Fruit fly (Drosophila melanogaster) whole organism, prepupa: Measurements from ENCODE around the gene brat.

ENCODE experiments used
- CG10631 ChIP-seq: fragments of 200-800 bp; sonication (Bioruptor generic); optimal IDR thresholded peaks from 2 replicates; lab custom pipeline; 2016; ENCODE audit warnings: missing biosample characterization, missing genetic modification characterization
- CG1621 ChIP-seq: fragments of 200-800 bp; sonication (Bioruptor generic); optimal IDR thresholded peaks from 3 replicates; lab custom pipeline; 2018; ENCODE audit warnings: missing biosample characterization, mild to moderate bottlenecking, missing genetic modification characterization
- CG16779 ChIP-seq: fragments of 200-800 bp; sonication (Bioruptor generic); optimal IDR thresholded peaks from 3 replicates; lab custom pipeline; 2017; ENCODE audit warnings: missing biosample characterization, mild to moderate bottlenecking, missing genetic modification characterization
- CG3032 ChIP-seq: fragments of 200-800 bp; optimal IDR thresholded peaks from 2 replicates; lab custom pipeline; 2019; ENCODE audit warnings: missing biosample characterization, mild to moderate bottlenecking, missing genetic modification characterization, moderate library complexity
- CG32006 ChIP-seq: fragments of 200-800 bp; sonication (Bioruptor generic); optimal IDR thresholded peaks from 3 replicates; lab custom pipeline; 2017; ENCODE audit warnings: missing biosample characterization, mild to moderate bottlenecking, missing genetic modification characterization
- CG34406 ChIP-seq: fragments of 200-800 bp; sonication (Bioruptor generic); optimal IDR thresholded peaks from 3 replicates; lab custom pipeline; 2016; ENCODE audit warnings: missing biosample characterization, missing genetic modification characterization
- CG3919 ChIP-seq: fragments of 200-800 bp; sonication (Bioruptor generic); optimal IDR thresholded peaks from 3 replicates; lab custom pipeline; 2016; ENCODE audit warnings: missing biosample characterization, missing genetic modification characterization
- CG6163 ChIP-seq: fragments of 200-800 bp; sonication (Bioruptor generic); IDR thresholded peaks from 3 replicates; pipeline ENCODE4 v1.3.6; 2022; ENCODE audit warnings: missing biosample characterization, missing genetic modification characterization
- CG6792 ChIP-seq: fragments of 200-800 bp; sonication (Bioruptor generic); optimal IDR thresholded peaks from 3 replicates; lab custom pipeline; 2016; ENCODE audit warnings: missing biosample characterization, missing genetic modification characterization
- CG6808 ChIP-seq: fragments of 200-800 bp; sonication (Bioruptor generic); optimal IDR thresholded peaks from 3 replicates; lab custom pipeline; 2017; ENCODE audit warnings: missing biosample characterization, missing genetic modification characterization, mild to moderate bottlenecking, moderate library complexity, missing genetic modification reagents
- CG6854 ChIP-seq: fragments of 200-800 bp; sonication (Bioruptor generic); optimal IDR thresholded peaks from 2 replicates; lab custom pipeline; 2017; ENCODE audit warnings: missing biosample characterization, mild to moderate bottlenecking, missing genetic modification characterization
- CG8632 ChIP-seq: fragments of 200-800 bp; sonication (Bioruptor generic); optimal IDR thresholded peaks from 3 replicates; lab custom pipeline; 2016; ENCODE audit warnings: missing biosample characterization, missing genetic modification characterization
- CG9139 ChIP-seq: fragments of 200-800 bp; sonication (Bioruptor generic); optimal IDR thresholded peaks from 3 replicates; lab custom pipeline; 2017; ENCODE audit warnings: missing biosample characterization, mild to moderate bottlenecking, missing genetic modification characterization
- Eip78C ChIP-seq: fragments of 200-800 bp; sonication (Bioruptor generic); peaks from one replicate; lab custom pipeline; 2016; ENCODE audit warnings: missing biosample characterization, missing genetic modification characterization
- Eip93F ChIP-seq: fragments of 200-800 bp; sonication (Bioruptor generic); optimal IDR thresholded peaks from 2 replicates; lab custom pipeline; 2016; ENCODE audit warnings: missing biosample characterization, mild to moderate bottlenecking, missing genetic modification characterization
- Ets21C ChIP-seq: fragments of 200-800 bp; sonication (Bioruptor generic); optimal IDR thresholded peaks from 3 replicates; lab custom pipeline; 2016; ENCODE audit warnings: missing biosample characterization, missing genetic modification characterization
- Ets96B ChIP-seq: fragments of 200-800 bp; optimal IDR thresholded peaks from 2 replicates; lab custom pipeline; 2019; ENCODE audit warnings: missing biosample characterization, mild to moderate bottlenecking, missing genetic modification characterization, moderate library complexity
- Gug ChIP-seq: fragments of 200-800 bp; sonication (Bioruptor generic); IDR thresholded peaks from 2 replicates; pipeline ENCODE4 v1.3.6; 2022; ENCODE audit warnings: missing biosample characterization, missing genetic modification characterization
- Hr39 ChIP-seq: fragments of 200-800 bp; sonication (Bioruptor generic); optimal IDR thresholded peaks from 2 replicates; lab custom pipeline; 2016; ENCODE audit warnings: missing biosample characterization, missing genetic modification characterization
- Lpt ChIP-seq: fragments of 200-800 bp; sonication (Bioruptor generic); optimal IDR thresholded peaks from 3 replicates; lab custom pipeline; 2016; ENCODE audit warnings: missing biosample characterization, missing genetic modification characterization
- OdsH ChIP-seq: fragments of 200-800 bp; sonication (Bioruptor generic); optimal IDR thresholded peaks from 3 replicates; lab custom pipeline; 2016; ENCODE audit warnings: missing biosample characterization, missing genetic modification characterization
- Sox102F ChIP-seq: fragments of 200-800 bp; sonication (Bioruptor generic); optimal IDR thresholded peaks from 2 replicates; lab custom pipeline; 2016; ENCODE audit warnings: missing biosample characterization, mild to moderate bottlenecking, missing genetic modification characterization
- acj6 ChIP-seq: fragments of 200-800 bp; sonication (Bioruptor generic); optimal IDR thresholded peaks from 3 replicates; lab custom pipeline; 2016; ENCODE audit warnings: missing biosample characterization, missing genetic modification characterization
- cyc ChIP-seq: fragments of 200-800 bp; sonication (Bioruptor generic); optimal IDR thresholded peaks from 3 replicates; lab custom pipeline; 2016; ENCODE audit warnings: missing biosample characterization, missing genetic modification characterization
- dac ChIP-seq: fragments of 200-800 bp; sonication (Bioruptor generic); optimal IDR thresholded peaks from 2 replicates; lab custom pipeline; 2017; ENCODE audit warnings: missing biosample characterization, mild to moderate bottlenecking, missing genetic modification characterization
- dsx ChIP-seq: fragments of 200-800 bp; optimal IDR thresholded peaks from 3 replicates; lab custom pipeline; 2019; ENCODE audit warnings: missing biosample characterization, mild to moderate bottlenecking, missing genetic modification characterization, moderate library complexity; ENCODE audit not compliant: poor library complexity, severe bottlenecking
- eg ChIP-seq: fragments of 200-800 bp; sonication (Bioruptor generic); IDR thresholded peaks from 3 replicates; pipeline ENCODE4 v1.3.6; 2022; ENCODE audit warnings: missing biosample characterization, missing genetic modification characterization
- esn ChIP-seq: fragments of 200-800 bp; sonication (Bioruptor generic); optimal IDR thresholded peaks from 2 replicates; lab custom pipeline; 2016; ENCODE audit warnings: missing biosample characterization, mild to moderate bottlenecking, missing genetic modification characterization, moderate library complexity
- fkh ChIP-seq: fragments of 200-800 bp; sonication (Bioruptor generic); optimal IDR thresholded peaks from 3 replicates; lab custom pipeline; 2017; ENCODE audit warnings: missing biosample characterization, mild to moderate bottlenecking, missing genetic modification characterization, moderate library complexity
- pdm3 ChIP-seq: fragments of 200-800 bp; sonication (Bioruptor generic); optimal IDR thresholded peaks from 3 replicates; lab custom pipeline; 2016; ENCODE audit warnings: missing biosample characterization, missing genetic modification characterization
- salr ChIP-seq, 2 experiments: fragments of 200-800 bp; sonication (Bioruptor generic); optimal IDR thresholded peaks; 3 replicates each; lab custom pipeline; 2016 to 2018; ENCODE audit warnings: missing biosample characterization in 2 of 2, missing genetic modification characterization in 2 of 2, mild to moderate bottlenecking in 1 of 2
- spab ChIP-seq: fragments of 200-800 bp; sonication (Bioruptor generic); optimal IDR thresholded peaks from 2 replicates; lab custom pipeline; 2017; ENCODE audit warnings: missing biosample characterization, mild to moderate bottlenecking, missing genetic modification characterization, missing genetic modification reagents
- ss ChIP-seq, 2 experiments: fragments of 200-800 bp; sonication (Bioruptor generic); optimal IDR thresholded peaks; 2 replicates in 1 of 2; 3 replicates in 1 of 2; lab custom pipeline; 2017 to 2018; ENCODE audit warnings: mild to moderate bottlenecking in 2 of 2, missing biosample characterization in 2 of 2, missing genetic modification characterization in 2 of 2, moderate library complexity in 1 of 2
- topi ChIP-seq: fragments of 200-800 bp; sonication (Bioruptor generic); optimal IDR thresholded peaks from 3 replicates; lab custom pipeline; 2016; ENCODE audit warnings: missing biosample characterization, missing genetic modification characterization
- vri ChIP-seq: fragments of 200-800 bp; sonication (Bioruptor generic); optimal IDR thresholded peaks from 3 replicates; lab custom pipeline; 2016; ENCODE audit warnings: missing biosample characterization, mild to moderate bottlenecking, missing genetic modification characterization

brat gene

DNA sequence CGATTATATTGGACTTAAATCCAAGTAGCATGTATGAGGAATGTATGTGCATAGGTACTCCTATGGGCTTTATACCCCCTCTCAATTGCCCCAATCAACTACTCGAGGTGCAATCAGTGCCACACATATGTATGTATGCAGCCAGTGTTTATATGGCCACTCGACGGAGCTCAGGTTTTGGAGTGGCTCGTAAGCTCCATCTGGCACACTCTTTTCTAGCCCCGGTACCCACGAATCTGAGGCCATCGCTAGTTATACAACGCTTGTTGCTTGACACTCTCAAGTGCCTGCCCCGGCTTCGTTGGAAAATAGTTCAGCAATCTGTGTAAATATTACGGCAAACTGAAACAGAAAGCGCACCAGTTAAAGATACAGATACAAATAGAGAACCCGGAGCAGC is 37.3 kb upstream of the brat start:
- TF ChIP-seq Eip78C (GFP tag; lab: Kevin White, UChicago) (peak; percentile 33), fkh (GFP tag; lab: Kevin White, UChicago) (peak; percentile 74), Gug (peak; percentile 41; the same call in 1 of the 2 replicates), salr (GFP tag; optimal IDR thresholded peaks at IDR 0.05; lab: Kevin White, UChicago) (no peak)

DNA sequence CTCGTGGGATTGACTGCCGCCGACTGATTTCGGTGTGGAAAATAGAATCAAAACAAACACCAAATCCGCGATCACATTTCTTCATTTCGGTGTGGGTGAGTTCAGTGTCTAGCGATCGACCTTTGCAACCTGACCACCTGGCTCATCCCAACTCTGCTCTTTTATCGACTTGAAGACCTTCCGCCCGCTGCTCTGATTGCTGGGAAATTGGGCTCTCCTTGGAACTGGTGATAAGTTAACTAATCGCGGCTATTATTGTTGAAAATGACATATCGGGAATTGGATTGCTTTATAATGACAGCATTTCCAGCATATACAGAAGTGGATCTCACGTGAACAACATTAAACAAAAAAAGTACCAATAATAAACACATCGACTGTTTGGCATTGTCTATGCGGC is 36.2 kb upstream of the brat start:
- TF ChIP-seq CG6163 (no peak), CG16779 (tag; lab: Kevin White, UChicago) (no peak), dsx (no peak), Gug (no peak), dac (no peak), CG6808 (GFP tag; lab: Kevin White, UChicago) (no peak), cyc (GFP tag; lab: Kevin White, UChicago) (no peak), CG3919 (GFP tag; lab: Kevin White, UChicago) (no peak), Hr39 (GFP tag; lab: Kevin White, UChicago) (no peak), CG34406 (GFP tag; lab: Kevin White, UChicago) (no peak), Eip93F (GFP tag; lab: Kevin White, UChicago) (no peak), CG6854 (GFP tag; lab: Kevin White, UChicago) (no peak)

DNA sequence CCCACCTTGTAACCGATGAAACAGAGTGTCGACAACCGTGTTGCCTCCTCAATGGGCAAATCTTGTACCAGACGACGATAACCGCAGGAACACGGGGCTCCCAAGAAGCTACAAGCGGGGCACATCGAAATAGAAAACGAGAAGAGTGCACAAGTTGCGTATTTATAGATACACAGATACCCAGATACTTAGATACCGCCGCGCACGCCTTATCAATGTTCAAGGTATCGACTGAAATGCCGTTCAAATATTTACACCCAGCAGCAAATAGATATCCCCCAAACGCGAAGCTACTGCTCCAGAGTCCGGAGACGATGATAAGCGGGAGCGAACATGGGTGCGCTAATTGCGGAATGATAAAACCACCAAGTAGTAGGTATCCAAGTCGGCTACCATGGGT is 34.9 kb upstream of the brat start:
- peak; percentile 39 for TF ChIP-seq fkh (GFP tag; lab: Kevin White, UChicago)
- TF ChIP-seq acj6 (GFP tag; lab: Kevin White, UChicago): no peak
- TF ChIP-seq CG3032 (tag; lab: Kevin White, UChicago): no peak
- TF ChIP-seq, all 60 proteins: peak for 1

DNA sequence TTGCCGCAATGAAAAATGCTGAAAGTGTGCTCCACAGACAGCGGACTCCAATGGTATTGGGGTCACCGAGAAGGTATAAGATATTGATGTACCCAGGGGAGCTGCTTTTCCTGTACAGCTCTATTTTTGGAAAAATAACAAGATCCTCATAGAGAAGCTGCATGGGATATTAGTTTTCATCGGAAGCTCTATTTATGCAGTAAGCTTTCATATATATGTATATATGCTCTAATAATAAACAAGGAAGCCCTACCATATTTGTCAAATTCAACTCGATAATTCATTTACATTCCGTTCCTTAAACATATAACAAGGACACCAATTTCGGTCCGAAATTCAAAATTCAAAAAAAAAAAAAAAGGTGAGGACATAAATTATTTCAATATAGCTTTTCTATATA is 31.9 kb upstream of the brat start, which contains the start of the genes CG17344 and CG43731:
Gene CG17344 (plus strand): TSS at position 301 of the 400 bp plus-strand sequence.
Gene CG43731 (plus strand): TSS at position 301 of the 400 bp plus-strand sequence.
- TF ChIP-seq Sox102F (GFP tag; lab: Kevin White, UChicago) (no peak), esn (no peak), Ets96B (no peak), pdm3 (no peak), Lpt (GFP tag; lab: Kevin White, UChicago) (no peak), CG32006 (GFP tag; lab: Kevin White, UChicago) (no peak), CG8632 (no peak), CG6163 (no peak), ss (GFP tag; optimal IDR thresholded peaks at IDR 0.05; lab: Kevin White, UChicago) (no peak), dac (no peak), Ets21C (no peak), CG10631 (GFP tag; lab: Kevin White, UChicago) (no peak)

DNA sequence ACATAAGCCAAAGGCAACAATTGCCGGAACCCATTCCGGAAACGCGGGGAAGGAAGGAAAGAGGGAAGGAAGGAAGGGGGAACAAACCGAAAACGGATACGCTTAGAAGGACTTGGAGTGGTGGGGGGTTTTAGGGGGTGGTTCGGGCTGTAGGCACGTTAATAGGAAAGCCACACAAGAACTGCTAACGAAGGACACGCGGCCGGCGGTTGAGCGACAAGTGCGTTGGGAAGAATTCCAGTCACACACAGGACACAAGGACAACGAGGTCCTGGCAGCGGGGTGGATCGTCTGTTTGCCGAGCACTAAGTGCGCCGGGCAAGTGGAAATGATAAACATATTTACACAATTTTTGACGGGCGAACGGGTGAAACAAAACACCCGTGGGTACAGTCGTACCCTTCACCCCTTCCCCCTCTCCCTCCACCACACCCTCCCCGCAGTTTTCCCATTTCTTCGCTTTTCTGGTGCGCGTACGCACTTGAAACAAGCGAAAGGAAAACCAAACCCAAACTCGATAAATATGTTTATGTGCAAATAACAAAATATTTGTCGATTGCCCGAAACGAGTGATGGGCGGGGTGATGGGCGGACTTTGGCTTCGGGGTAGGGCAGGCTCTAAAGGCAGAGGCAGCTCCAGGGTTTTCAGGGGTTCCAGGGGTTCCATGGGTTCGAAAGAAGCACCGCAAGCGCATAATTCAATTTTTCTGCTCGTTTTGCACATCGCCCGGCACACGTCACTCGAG is 30.3 kb upstream of the brat start:
- no peak for TF ChIP-seq spab (GFP tag; lab: Kevin White, UChicago)
- no peak for TF ChIP-seq eg (GFP tag; lab: Robert Waterston, UW)
- TF ChIP-seq esn: no peak
- TF ChIP-seq fkh (GFP tag; lab: Kevin White, UChicago): peak; percentile 72

DNA sequence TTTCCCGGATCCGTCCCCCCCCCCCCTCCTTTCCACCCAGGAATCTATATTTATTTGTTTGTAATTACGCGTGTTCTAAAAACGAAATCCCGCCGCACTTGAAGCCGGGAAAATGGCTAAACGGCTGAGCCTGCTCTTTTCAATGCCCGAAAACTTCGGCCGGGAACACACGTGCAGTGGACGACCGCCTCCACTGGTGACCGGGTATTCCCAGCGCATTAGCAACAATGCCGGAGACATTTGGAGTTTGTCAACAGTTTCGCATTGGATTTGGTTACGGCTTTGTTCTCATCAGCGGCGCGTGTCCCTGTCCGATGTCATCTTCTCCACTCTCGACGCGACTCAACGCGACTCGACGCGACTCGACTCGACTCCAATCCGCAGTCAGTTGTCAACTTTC is 29.2 kb upstream of the brat start:
- no peak for TF ChIP-seq CG16779 (tag; lab: Kevin White, UChicago)
- no peak for TF ChIP-seq topi (GFP tag; lab: Kevin White, UChicago)
- TF ChIP-seq CG6792 (GFP tag; lab: Kevin White, UChicago): no peak
- TF ChIP-seq CG9139: no peak
- no peak for TF ChIP-seq vri (GFP tag; lab: Kevin White, UChicago)
- TF ChIP-seq Gug: no peak
- no peak for TF ChIP-seq CG32006 (GFP tag; lab: Kevin White, UChicago)
- no peak for TF ChIP-seq OdsH (GFP tag; lab: Kevin White, UChicago)
- TF ChIP-seq CG1621 (tag; lab: Kevin White, UChicago): no peak
- no peak for TF ChIP-seq Ets96B
- no peak for TF ChIP-seq dac
